Worm (Caenorhabditis elegans) whole organism, L3 larva: Measurements from ENCODE around the gene ZK507.1.

Experiments used
- nhr-11 ChIP-seq: fragments of 150-350 bp; optimal IDR thresholded peaks from 2 replicates; lab custom pipeline; 2014; ENCODE audit warnings: missing biosample characterization, missing genetic modification characterization
- nhr-12 ChIP-seq: fragments of 150-350 bp; optimal IDR thresholded peaks from 2 replicates; lab custom pipeline; 2014; ENCODE audit warnings: missing biosample characterization, missing genetic modification characterization
- nhr-43 ChIP-seq: sonication (generic microtip); optimal IDR thresholded peaks from 2 replicates; lab custom pipeline; 2016; ENCODE audit warnings: mild to moderate bottlenecking, missing genetic modification characterization, missing compliant biosample characterization; ENCODE audit not compliant: poor library complexity, severe bottlenecking

ce11 chrIII:9080127-9080526 is 21.0 kb downstream of the ZK507.1 start:
- no peak for TF ChIP-seq nhr-12 (tag; lab: Kevin White, UChicago)
- TF ChIP-seq nhr-11 = no peak
- no peak for TF ChIP-seq nhr-43 (tag; lab: Kevin White, UChicago)
